Fruit fly (Drosophila melanogaster) whole organism, embryonic: ENCODE results near the gene mag.

Experiments used
- BEAF-32 ChIP-seq: fragments of 200-800 bp; sonication (Bioruptor generic); optimal IDR thresholded peaks from 3 replicates; lab custom pipeline; 2017; ENCODE audit warnings: missing biosample characterization, missing genetic modification characterization, mild to moderate bottlenecking, moderate library complexity, missing genetic modification reagents
- CG1024 ChIP-seq: fragments of 200-800 bp; sonication (Bioruptor generic); IDR thresholded peaks from 2 replicates; pipeline ENCODE4 v1.3.6; 2022; ENCODE audit warnings: missing biosample characterization, missing genetic modification characterization
- CG10267 ChIP-seq: fragments of 200-800 bp; sonication (Bioruptor generic); optimal IDR thresholded peaks from 2 replicates; lab custom pipeline; 2018; ENCODE audit warnings: missing biosample characterization, mild to moderate bottlenecking, missing genetic modification characterization, moderate library complexity
- CG10431 ChIP-seq: fragments of 200-800 bp; sonication (Bioruptor generic); optimal IDR thresholded peaks from 3 replicates; lab custom pipeline; 2018; ENCODE audit warnings: missing biosample characterization, mild to moderate bottlenecking, missing genetic modification characterization
- CG12391 ChIP-seq: fragments of 200-800 bp; sonication (Bioruptor generic); optimal IDR thresholded peaks from 3 replicates; lab custom pipeline; 2018; ENCODE audit warnings: missing biosample characterization, mild to moderate bottlenecking, missing genetic modification characterization, moderate library complexity
- CG13287 ChIP-seq: fragments of 200-800 bp; sonication (Bioruptor generic); IDR thresholded peaks from 2 replicates; pipeline ENCODE4 v1.3.6; 2022; ENCODE audit warnings: missing biosample characterization, missing genetic modification characterization; ENCODE audit not compliant: partially characterized antibody
- CG14050 ChIP-seq: fragments of 200-800 bp; sonication (Bioruptor generic); IDR thresholded peaks from 3 replicates; pipeline ENCODE4 v1.3.6; 2022; ENCODE audit warnings: missing biosample characterization, missing genetic modification characterization
- CG15514 ChIP-seq: fragments of 200-800 bp; sonication (Bioruptor generic); optimal IDR thresholded peaks from 3 replicates; lab custom pipeline; 2017; ENCODE audit warnings: missing biosample characterization, missing genetic modification characterization, mild to moderate bottlenecking, moderate library complexity, missing genetic modification reagents
- CG17385 ChIP-seq: fragments of 200-800 bp; sonication (Bioruptor generic); optimal IDR thresholded peaks from 3 replicates; lab custom pipeline; 2018; ENCODE audit warnings: missing biosample characterization, mild to moderate bottlenecking, missing genetic modification characterization
- CG17829 ChIP-seq: fragments of 200-800 bp; optimal IDR thresholded peaks from 2 replicates; lab custom pipeline; 2019; ENCODE audit warnings: missing biosample characterization, mild to moderate bottlenecking, missing genetic modification characterization, moderate library complexity
- CG18599 ChIP-seq: fragments of 200-800 bp; sonication (Bioruptor generic); optimal IDR thresholded peaks from 3 replicates; lab custom pipeline; 2017; ENCODE audit warnings: missing biosample characterization, missing genetic modification characterization, mild to moderate bottlenecking, moderate library complexity, missing genetic modification reagents
- CG2116 ChIP-seq: fragments of 200-800 bp; sonication (Bioruptor generic); optimal IDR thresholded peaks from 3 replicates; lab custom pipeline; 2018; ENCODE audit warnings: missing biosample characterization, mild to moderate bottlenecking, missing genetic modification characterization
- CG2120 ChIP-seq: fragments of 200-800 bp; sonication (Bioruptor generic); optimal IDR thresholded peaks from 3 replicates; lab custom pipeline; 2016; ENCODE audit warnings: missing biosample characterization, missing genetic modification characterization
- CG30020 ChIP-seq: fragments of 200-800 bp; optimal IDR thresholded peaks from 2 replicates; lab custom pipeline; 2019; ENCODE audit warnings: missing biosample characterization, mild to moderate bottlenecking, missing genetic modification characterization, moderate library complexity
- CG3847 ChIP-seq: fragments of 200-800 bp; sonication (Bioruptor generic); IDR thresholded peaks from 2 replicates; pipeline ENCODE4 v1.3.6; 2022; ENCODE audit warnings: missing biosample characterization, missing genetic modification characterization
- CG4328 ChIP-seq: fragments of 200-800 bp; sonication (Bioruptor generic); optimal IDR thresholded peaks from 3 replicates; lab custom pipeline; 2017; ENCODE audit warnings: missing biosample characterization, missing genetic modification reagents, missing genetic modification characterization
- CG6175 ChIP-seq: fragments of 200-800 bp; sonication (Bioruptor generic); IDR thresholded peaks from 3 replicates; pipeline ENCODE4 v1.3.6; 2022; ENCODE audit warnings: missing biosample characterization, missing genetic modification characterization
- CG9932 ChIP-seq: fragments of 200-800 bp; sonication (Bioruptor generic); IDR thresholded peaks from 2 replicates; pipeline ENCODE4 v1.3.6; 2022; ENCODE audit warnings: missing biosample characterization, missing genetic modification characterization
- CoRest ChIP-seq: fragments of 200-800 bp; sonication (Bioruptor generic); optimal IDR thresholded peaks from 3 replicates; lab custom pipeline; 2018; ENCODE audit warnings: missing biosample characterization, mild to moderate bottlenecking, missing genetic modification characterization, moderate library complexity
- Doc2 ChIP-seq: fragments of 200-800 bp; sonication (Bioruptor generic); IDR thresholded peaks from 2 replicates; pipeline ENCODE4 v1.3.6; 2022; ENCODE audit warnings: missing biosample characterization, missing genetic modification characterization
- Eip74EF ChIP-seq, 2 experiments: fragments of 200-800 bp in 1 of 2; fragments of >200 bp in 1 of 2; sonication (Bioruptor generic) in 1 of 2; optimal IDR thresholded peaks; 2 replicates each; lab custom pipeline; 2017 to 2019; ENCODE audit warnings: missing biosample characterization in 2 of 2, missing genetic modification characterization in 2 of 2, mild to moderate bottlenecking in 1 of 2, moderate library complexity in 1 of 2
- Ets65A ChIP-seq: fragments of 200-800 bp; sonication (Bioruptor generic); peaks from one replicate; lab custom pipeline; 2016; ENCODE audit warnings: missing biosample characterization, missing genetic modification characterization
- HmgZ ChIP-seq: fragments of 200-800 bp; sonication (Bioruptor generic); optimal IDR thresholded peaks from 2 replicates; lab custom pipeline; 2018; ENCODE audit warnings: missing biosample characterization, mild to moderate bottlenecking, missing genetic modification characterization
- Hr78 ChIP-seq, 2 experiments: fragments of 200-800 bp in 1 of 2; fragments of >200 bp in 1 of 2; sonication (Bioruptor generic) in 1 of 2; optimal IDR thresholded peaks; 2 replicates each; lab custom pipeline; 2017 to 2019; ENCODE audit warnings: missing biosample characterization in 2 of 2, missing genetic modification characterization in 2 of 2, mild to moderate bottlenecking in 1 of 2, moderate library complexity in 1 of 2
- Lhr ChIP-seq: fragments of 200-800 bp; sonication (Bioruptor generic); optimal IDR thresholded peaks from 3 replicates; lab custom pipeline; 2017; ENCODE audit warnings: mild to moderate bottlenecking, missing biosample characterization, missing genetic modification reagents, missing genetic modification characterization
- MBD-R2 ChIP-seq: fragments of 200-800 bp; sonication (Bioruptor generic); IDR thresholded peaks from 2 replicates; pipeline ENCODE4 v1.3.6; 2022; ENCODE audit warnings: missing biosample characterization, missing genetic modification characterization
- Meics ChIP-seq: fragments of 200-800 bp; sonication (Bioruptor generic); optimal IDR thresholded peaks from 2 replicates; lab custom pipeline; 2017; ENCODE audit warnings: missing biosample characterization, mild to moderate bottlenecking, missing genetic modification characterization
- Oli ChIP-seq: fragments of 200-800 bp; sonication (Bioruptor generic); optimal IDR thresholded peaks from 2 replicates; lab custom pipeline; 2018; ENCODE audit warnings: missing biosample characterization, mild to moderate bottlenecking, missing genetic modification characterization, moderate library complexity
- Rfx ChIP-seq: fragments of 200-800 bp; sonication (Bioruptor generic); IDR thresholded peaks from 2 replicates; pipeline ENCODE4 v1.3.6; 2022; ENCODE audit warnings: missing biosample characterization, missing genetic modification characterization
- Sry-δ ChIP-seq: fragments of 200-800 bp; sonication (Bioruptor generic); optimal IDR thresholded peaks from 2 replicates; lab custom pipeline; 2016; ENCODE audit warnings: missing biosample characterization, missing genetic modification characterization
- ase ChIP-seq: fragments of 200-800 bp; sonication (Bioruptor generic); IDR thresholded peaks from 3 replicates; pipeline ENCODE4 v1.3.6; 2022; ENCODE audit warnings: missing biosample characterization, missing genetic modification characterization
- dan ChIP-seq: fragments of 200-800 bp; sonication (Bioruptor generic); IDR thresholded peaks from 2 replicates; pipeline ENCODE4 v1.3.6; 2022; ENCODE audit warnings: missing biosample characterization, missing genetic modification characterization
- dimm ChIP-seq: fragments of 200-800 bp; sonication (Bioruptor generic); IDR thresholded peaks from 2 replicates; pipeline ENCODE4 v1.3.6; 2022; ENCODE audit warnings: missing biosample characterization, missing genetic modification characterization
- exex ChIP-seq: fragments of 200-800 bp; sonication (Bioruptor generic); optimal IDR thresholded peaks from 4 replicates; lab custom pipeline; 2018; ENCODE audit warnings: missing biosample characterization, mild to moderate bottlenecking, missing genetic modification characterization, moderate library complexity
- gcm ChIP-seq: fragments of 200-800 bp; sonication (Bioruptor generic); optimal IDR thresholded peaks from 2 replicates; lab custom pipeline; 2019; ENCODE audit warnings: missing biosample characterization, mild to moderate bottlenecking, missing genetic modification characterization, moderate library complexity
- grau ChIP-seq: fragments of 200-800 bp; optimal IDR thresholded peaks from 3 replicates; lab custom pipeline; 2019; ENCODE audit warnings: missing biosample characterization, mild to moderate bottlenecking, missing genetic modification characterization, moderate library complexity
- gro ChIP-seq: fragments of 200-800 bp; sonication (Bioruptor generic); optimal IDR thresholded peaks from 2 replicates; lab custom pipeline; 2016; ENCODE audit warnings: missing biosample characterization, missing genetic modification characterization
- lab ChIP-seq: fragments of 200-800 bp; sonication (Bioruptor generic); optimal IDR thresholded peaks from 3 replicates; lab custom pipeline; 2017; ENCODE audit warnings: missing biosample characterization, missing genetic modification characterization, mild to moderate bottlenecking, moderate library complexity, missing genetic modification reagents
- phol ChIP-seq: fragments of 200-800 bp; sonication (Bioruptor generic); optimal IDR thresholded peaks from 3 replicates; lab custom pipeline; 2018; ENCODE audit warnings: missing biosample characterization, mild to moderate bottlenecking, missing genetic modification characterization, moderate library complexity
- pzg ChIP-seq: fragments of 200-800 bp; sonication (Bioruptor generic); optimal IDR thresholded peaks from 3 replicates; lab custom pipeline; 2018; ENCODE audit warnings: missing biosample characterization, mild to moderate bottlenecking, missing genetic modification characterization, moderate library complexity
- sob ChIP-seq: fragments of 200-800 bp; sonication (Bioruptor generic); IDR thresholded peaks from 2 replicates; pipeline ENCODE4 v1.3.6; 2022; ENCODE audit warnings: missing biosample characterization, missing genetic modification characterization
- sr ChIP-seq: fragments of 200-800 bp; sonication (Bioruptor generic); IDR thresholded peaks from 3 replicates; pipeline ENCODE4 v1.3.6; 2022; ENCODE audit warnings: missing biosample characterization, missing genetic modification characterization
- sug ChIP-seq: fragments of 200-800 bp; optimal IDR thresholded peaks from 2 replicates; lab custom pipeline; 2019; ENCODE audit warnings: missing biosample characterization, mild to moderate bottlenecking, missing genetic modification characterization, moderate library complexity
- tin ChIP-seq: fragments of 200-800 bp; sonication (Bioruptor generic); optimal IDR thresholded peaks from 3 replicates; lab custom pipeline; 2016; ENCODE audit warnings: missing biosample characterization, missing genetic modification characterization
- vfl ChIP-seq: fragments of 200-800 bp; sonication (Bioruptor generic); optimal IDR thresholded peaks from 2 replicates; lab custom pipeline; 2016; ENCODE audit warnings: missing biosample characterization, missing genetic modification characterization
- vnd ChIP-seq: fragments of 200-800 bp; sonication (Bioruptor generic); IDR thresholded peaks from 3 replicates; pipeline ENCODE4 v1.3.6; 2022; ENCODE audit warnings: missing biosample characterization, missing genetic modification characterization; ENCODE audit not compliant: partially characterized antibody
- yki ChIP-seq: fragments of >200 bp; optimal IDR thresholded peaks from 3 replicates; lab custom pipeline; 2018
- zen ChIP-seq: fragments of 200-800 bp; sonication (Bioruptor generic); optimal IDR thresholded peaks from 3 replicates; lab custom pipeline; 2018; ENCODE audit warnings: missing biosample characterization, mild to moderate bottlenecking, missing genetic modification characterization, moderate library complexity

The mag gene

dm6 chr3L:20497124-20497996, 36.9 kb downstream of the mag start, which contains the start of gene CG32425 (continued):
- TF ChIP-seq vfl (GFP tag; lab: Kevin White, UChicago) (no peak), sob (GFP tag; lab: Robert Waterston, UW) (no peak), pzg (GFP tag; lab: Kevin White, UChicago) (peak; percentile 64), zen (no peak), CG30020 (tag; lab: Kevin White, UChicago) (peak; percentile 14), CG2120 (GFP tag; lab: Kevin White, UChicago) (peak; percentile 28), CG3847 (GFP tag; lab: Robert Waterston, UW) (peak; percentile 23; the same call in 1 of the 2 replicates), HmgZ (peak; percentile 15), CG10267 (tag; lab: Kevin White, UChicago) (peak; percentile 33), CG13287 (GFP tag; lab: Robert Waterston, UW) (peak; percentile 30; the same call in 1 of the 2 replicates), Oli (no peak), dimm (no peak), CG18599 (GFP tag; lab: Kevin White, UChicago) (peak; percentile 5), tin (GFP tag; lab: Kevin White, UChicago) (peak; percentile 5), ase (0 out of 3 replicates have a peak, but pooled peaks have one; percentile 12), Ets65A (GFP tag; lab: Kevin White, UChicago) (peak; percentile 84), CG12391 (tag; lab: Kevin White, UChicago) (peak; percentile 24), Sry-δ (GFP tag; lab: Kevin White, UChicago) (no peak), CG2116 (GFP tag; lab: Kevin White, UChicago) (peak; percentile 44), exex (tag; lab: Kevin White, UChicago) (peak; percentile 80), Meics (GFP tag; lab: Kevin White, UChicago) (no peak), BEAF-32 (GFP tag; lab: Kevin White, UChicago) (peak; percentile 35), Doc2 (GFP tag; lab: Robert Waterston, UW) (no peak), CG6175 (GFP tag; lab: Robert Waterston, UW) (no peak), yki (lab: Kevin White, UChicago) (no peak), CG10431 (no peak), grau (tag; lab: Kevin White, UChicago) (peak; percentile 8), Hr78 (GFP tag; optimal IDR thresholded peaks at IDR 0.05; lab: Kevin White, UChicago) (peak in 1 of 2 experiments; percentile 63), gcm (GFP tag; lab: Kevin White, UChicago) (no peak), Lhr (GFP tag; lab: Kevin White, UChicago) (peak; percentile 63), vnd (GFP tag; lab: Robert Waterston, UW) (no peak), phol (peak; percentile 40), CG17385 (GFP tag; lab: Kevin White, UChicago) (peak; percentile 75), lab (GFP tag; lab: Kevin White, UChicago) (peak; percentile 39), MBD-R2 (GFP tag; lab: Robert Waterston, UW) (peak; percentile 62), CG17829 (peak; percentile 6), CG9932 (peak; percentile 35; the same call in 1 of the 2 replicates), CG15514 (peak; percentile 91), CoRest (tag; lab: Kevin White, UChicago) (peak; percentile 36), CG14050 (no peak), CG1024 (GFP tag; lab: Robert Waterston, UW) (no peak), sr (GFP tag; lab: Robert Waterston, UW) (no peak), Eip74EF (GFP tag; optimal IDR thresholded peaks at IDR 0.05; lab: Kevin White, UChicago) (no peak), dan (GFP tag; lab: Robert Waterston, UW) (no peak), gro (GFP tag; lab: Kevin White, UChicago) (peak; percentile 36), CG4328 (no peak), Rfx (peak; percentile 36; the same call in 1 of the 2 replicates), sug (tag; lab: Kevin White, UChicago) (peak; percentile 15)
